Worm (Caenorhabditis elegans) whole organism, L4 larva: ENCODE results near the gene cdd-2.

Source experiments
- F10B5.3 ChIP-seq: sonication (generic microtip); optimal IDR thresholded peaks from 2 replicates; lab custom pipeline; 2016; ENCODE audit warnings: mild to moderate bottlenecking, missing genetic modification characterization, missing compliant biosample characterization
- R02D3.7 ChIP-seq: fragments of 150-350 bp; sonication (generic microtip); optimal IDR thresholded peaks from 3 replicates; lab custom pipeline; 2014; ENCODE audit warnings: missing biosample characterization, missing genetic modification characterization
- ZK546.5 ChIP-seq, 2 experiments: sonication (generic microtip); optimal IDR thresholded peaks; 2 replicates each; lab custom pipeline; 2017; ENCODE audit warnings: missing biosample characterization in 2 of 2, missing genetic modification characterization in 2 of 2
- ctbp-1 ChIP-seq: fragments of 200-800 bp; sonication (Bioruptor generic); IDR thresholded peaks from 2 replicates; pipeline ENCODE4 v1.3.6; 2022; ENCODE audit warnings: missing genetic modification reagents, missing genetic modification characterization, missing compliant biosample characterization
- hmg-1.1 ChIP-seq: fragments of 200-800 bp; sonication (Bioruptor generic); IDR thresholded peaks from 2 replicates; pipeline ENCODE4 v1.3.6; 2022; ENCODE audit warnings: missing genetic modification reagents, missing genetic modification characterization, missing compliant biosample characterization
- lin-29 ChIP-seq: fragments of 200-800 bp; sonication (Bioruptor generic); IDR thresholded peaks from 2 replicates; pipeline ENCODE4 v1.3.6; 2022; ENCODE audit warnings: missing genetic modification reagents, missing genetic modification characterization, missing compliant biosample characterization
- lsy-2 ChIP-seq, 2 experiments: fragments of 150-350 bp in 1 of 2; sonication (generic microtip) in 1 of 2; optimal IDR thresholded peaks; 2 replicates each; lab custom pipeline; 2014 to 2017; ENCODE audit warnings: missing biosample characterization in 2 of 2, missing genetic modification characterization in 2 of 2
- mxl-2 ChIP-seq: fragments of 200-800 bp; sonication (Bioruptor generic); conservative IDR thresholded peaks from 2 replicates; pipeline ENCODE4 v1.3.6; 2022; ENCODE audit warnings: missing genetic modification reagents, missing genetic modification characterization, missing compliant biosample characterization
- nhr-11 ChIP-seq: fragments of 150-350 bp; optimal IDR thresholded peaks from 2 replicates; lab custom pipeline; 2014; ENCODE audit warnings: missing biosample characterization, missing genetic modification characterization
- pha-4 ChIP-seq, 2 experiments: fragments of 150-350 bp in 1 of 2; fragments of 200-800 bp in 1 of 2; sonication (Bioruptor generic) in 1 of 2; IDR thresholded peaks in 1 of 2; optimal IDR thresholded peaks in 1 of 2; 2 replicates each; pipeline versions ENCODE4 v1.3.6 to Lab custom; 2014 to 2022; ENCODE audit warnings: missing genetic modification characterization in 2 of 2, missing genetic modification reagents in 2 of 2, missing biosample characterization in 1 of 2, missing compliant biosample characterization in 1 of 2
- tag-97 ChIP-seq: fragments of 200-800 bp; sonication (Bioruptor generic); IDR thresholded peaks from 2 replicates; pipeline ENCODE4 v1.3.6; 2022; ENCODE audit warnings: missing genetic modification characterization, missing compliant biosample characterization
- unc-62 ChIP-seq, 3 experiments: fragments of 150-350 bp in 1 of 3; sonication (generic microtip); optimal IDR thresholded peaks in 2 of 3; peaks in 1 of 3; 1 replicate in 1 of 3; 2 replicates in 2 of 3; lab custom pipeline; 2014 to 2017; ENCODE audit warnings: missing biosample characterization in 3 of 3, missing genetic modification characterization in 3 of 3, missing genetic modification reagents in 3 of 3, missing genotype in 1 of 3
- zfp-3 ChIP-seq: fragments of 200-800 bp; sonication (Bioruptor generic); conservative IDR thresholded peaks from 2 replicates; pipeline ENCODE4 v1.3.6; 2022; ENCODE audit warnings: missing genetic modification reagents, missing genetic modification characterization, missing compliant biosample characterization

DNA sequence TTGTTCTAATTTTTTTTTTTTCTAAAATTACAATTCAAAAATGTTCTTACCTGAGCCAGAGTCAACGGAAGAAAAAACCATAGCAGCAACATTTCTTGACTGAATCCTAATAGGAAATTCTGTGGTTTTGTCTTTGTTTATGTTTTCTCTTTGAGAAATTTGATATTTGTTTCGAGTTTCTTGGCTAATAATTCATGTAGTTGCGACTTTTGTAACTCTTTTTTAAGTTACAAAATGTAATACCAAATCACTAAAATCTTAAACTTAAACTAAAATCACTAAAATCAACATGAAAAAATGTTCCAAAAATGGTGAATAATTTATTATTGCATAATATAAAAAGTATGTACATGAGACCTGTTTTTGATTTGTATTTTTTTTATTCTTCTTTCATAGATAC, 49.9 kb downstream of the cdd-2 start, which contains the start of gene egas-4:
- TF ChIP-seq ctbp-1 (GFP tag; lab: Robert Waterston, UW), result no peak
- TF ChIP-seq ZK546.5 (tag; optimal IDR thresholded peaks at IDR 0.05; lab: Kevin White, UChicago), result no peak
- TF ChIP-seq nhr-11, result no peak
- no peak for TF ChIP-seq pha-4 (GFP tag; IDR thresholded peaks at IDR 0.05; lab: Robert Waterston, UW)
- no peak for TF ChIP-seq pha-4 (tag; optimal IDR thresholded peaks at IDR 0.05; lab: Kevin White, UChicago)
- TF ChIP-seq F10B5.3 (tag; lab: Kevin White, UChicago), result no peak
- TF ChIP-seq mxl-2, result no peak
- no peak for TF ChIP-seq lsy-2 (tag; optimal IDR thresholded peaks at IDR 0.05; lab: Kevin White, UChicago)
- TF ChIP-seq lin-29 (GFP tag; lab: Robert Waterston, UW), result no peak
- TF ChIP-seq tag-97, result no peak
- TF ChIP-seq hmg-1.1 (GFP tag; lab: Robert Waterston, UW), result no peak
- no peak for TF ChIP-seq zfp-3 (GFP tag; lab: Robert Waterston, UW)
- no peak for TF ChIP-seq unc-62 (GFP tag; optimal IDR thresholded peaks at IDR 0.05 in 1 of 2; lab: Kevin White, UChicago)
- no peak for TF ChIP-seq unc-62 (tag; optimal IDR thresholded peaks at IDR 0.05; lab: Kevin White, UChicago)
- no peak for TF ChIP-seq R02D3.7 (tag; lab: Kevin White, UChicago)
